Fruit fly (Drosophila melanogaster) whole organism, prepupa: Measurements from ENCODE around the gene Oatp33Eb.

Experiments
- CG16779 ChIP-seq: fragments of 200-800 bp; sonication (Bioruptor generic); optimal IDR thresholded peaks from 3 replicates; lab custom pipeline; 2017; ENCODE audit warnings: missing biosample characterization, mild to moderate bottlenecking, missing genetic modification characterization
- CG6792 ChIP-seq: fragments of 200-800 bp; sonication (Bioruptor generic); optimal IDR thresholded peaks from 3 replicates; lab custom pipeline; 2016; ENCODE audit warnings: missing biosample characterization, missing genetic modification characterization
- Sox14 ChIP-seq: fragments of 200-800 bp; sonication (Bioruptor generic); optimal IDR thresholded peaks from 3 replicates; lab custom pipeline; 2016; ENCODE audit warnings: missing biosample characterization, missing genetic modification characterization

DNA sequence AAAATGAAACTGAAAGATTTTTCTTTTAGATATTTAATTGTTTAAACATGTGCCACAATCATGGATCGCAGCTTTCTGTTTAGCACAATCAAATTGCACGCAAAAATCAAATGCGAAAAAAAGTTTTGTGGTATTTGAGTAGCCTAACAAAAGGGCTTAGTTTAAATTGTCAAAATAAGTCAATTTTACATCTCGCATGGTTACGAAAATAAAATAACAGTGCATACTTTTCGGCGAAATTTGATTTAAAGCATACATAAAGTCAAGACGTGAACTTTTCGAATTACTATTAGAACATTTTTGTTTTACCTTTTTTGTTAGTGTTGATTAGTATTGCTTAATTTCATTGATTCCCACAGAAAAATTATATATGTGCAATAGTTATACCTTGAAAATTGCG is 6.8 kb downstream of the Oatp33Eb start:
- TF ChIP-seq Sox14 (GFP tag; lab: Kevin White, UChicago) (no peak), CG16779 (tag; lab: Kevin White, UChicago) (no peak), CG6792 (GFP tag; lab: Kevin White, UChicago) (no peak)
